Fruit fly (Drosophila melanogaster) whole organism, pupa: Measurements from ENCODE around the gene CG11726.

ENCODE experiments used
- CG10348 ChIP-seq: fragments of 200-800 bp; sonication (Bioruptor generic); IDR thresholded peaks from 2 replicates; pipeline ENCODE4 v1.3.6; 2022; ENCODE audit warnings: missing biosample characterization, missing genetic modification characterization
- CG12605 ChIP-seq: fragments of 200-800 bp; sonication (Bioruptor generic); IDR thresholded peaks from 2 replicates; pipeline ENCODE4 v1.3.6; 2022; ENCODE audit warnings: missing biosample characterization, missing genetic modification characterization
- CG13204 ChIP-seq: fragments of 200-800 bp; sonication (Bioruptor generic); optimal IDR thresholded peaks from 2 replicates; lab custom pipeline; 2018; ENCODE audit warnings: missing biosample characterization, mild to moderate bottlenecking, missing genetic modification characterization, moderate library complexity
- CG14655 ChIP-seq: fragments of 200-800 bp; sonication (Bioruptor generic); optimal IDR thresholded peaks from 3 replicates; lab custom pipeline; 2017; ENCODE audit warnings: mild to moderate bottlenecking, missing biosample characterization, missing genetic modification reagents, missing genetic modification characterization
- CG15710 ChIP-seq: fragments of 200-800 bp; sonication (Bioruptor generic); optimal IDR thresholded peaks from 2 replicates; lab custom pipeline; 2018; ENCODE audit warnings: missing biosample characterization, mild to moderate bottlenecking, missing genetic modification characterization, moderate library complexity
- CG17806 ChIP-seq: fragments of 200-800 bp; sonication (Bioruptor generic); optimal IDR thresholded peaks from 2 replicates; lab custom pipeline; 2018; ENCODE audit warnings: missing biosample characterization, mild to moderate bottlenecking, missing genetic modification characterization, moderate library complexity
- CG32121 ChIP-seq: fragments of 200-800 bp; sonication (Bioruptor generic); IDR thresholded peaks from 2 replicates; pipeline ENCODE4 v1.3.6; 2022; ENCODE audit warnings: missing biosample characterization, missing genetic modification characterization
- CG34367 ChIP-seq: fragments of 200-800 bp; sonication (Bioruptor generic); optimal IDR thresholded peaks from 2 replicates; lab custom pipeline; 2018; ENCODE audit warnings: missing biosample characterization, mild to moderate bottlenecking, missing genetic modification characterization
- CG4496 ChIP-seq: fragments of 200-800 bp; sonication (Bioruptor generic); IDR thresholded peaks from 3 replicates; pipeline ENCODE4 v1.3.6; 2022; ENCODE audit warnings: missing biosample characterization, missing genetic modification characterization
- CG8159 ChIP-seq: fragments of 200-800 bp; sonication (Bioruptor generic); optimal IDR thresholded peaks from 3 replicates; lab custom pipeline; 2018; ENCODE audit warnings: missing biosample characterization, mild to moderate bottlenecking, missing genetic modification characterization, moderate library complexity
- CG8301 ChIP-seq: fragments of 200-800 bp; sonication (Bioruptor generic); optimal IDR thresholded peaks from 2 replicates; lab custom pipeline; 2018; ENCODE audit warnings: missing biosample characterization, mild to moderate bottlenecking, missing genetic modification characterization
- CG9948 ChIP-seq: fragments of 200-800 bp; sonication (Bioruptor generic); optimal IDR thresholded peaks from 2 replicates; lab custom pipeline; 2018; ENCODE audit warnings: missing biosample characterization, mild to moderate bottlenecking, missing genetic modification characterization, moderate library complexity
- D1 ChIP-seq: fragments of 200-800 bp; sonication (Bioruptor generic); optimal IDR thresholded peaks from 2 replicates; lab custom pipeline; 2018; ENCODE audit warnings: missing biosample characterization, mild to moderate bottlenecking, missing genetic modification characterization, moderate library complexity
- EcR ChIP-seq: fragments of 200-800 bp; sonication (Bioruptor generic); optimal IDR thresholded peaks from 3 replicates; lab custom pipeline; 2019; ENCODE audit warnings: missing biosample characterization, missing genetic modification characterization, mild to moderate bottlenecking, moderate library complexity, missing genetic modification reagents
- Ets98B ChIP-seq: fragments of 200-800 bp; sonication (Bioruptor generic); IDR thresholded peaks from 2 replicates; pipeline ENCODE4 v1.3.6; 2022; ENCODE audit warnings: missing biosample characterization, missing genetic modification characterization
- Pif1A ChIP-seq: fragments of 200-800 bp; sonication (Bioruptor generic); optimal IDR thresholded peaks from 3 replicates; lab custom pipeline; 2016; ENCODE audit warnings: missing biosample characterization, missing genetic modification characterization
- Pif1B ChIP-seq: fragments of 200-800 bp; sonication (Bioruptor generic); optimal IDR thresholded peaks from 3 replicates; lab custom pipeline; 2016; ENCODE audit warnings: missing biosample characterization, missing genetic modification characterization
- Snoo ChIP-seq: fragments of 200-800 bp; sonication (Bioruptor generic); optimal IDR thresholded peaks from 3 replicates; lab custom pipeline; 2017; ENCODE audit warnings: missing biosample characterization, mild to moderate bottlenecking, missing genetic modification characterization, inconsistent platforms
- fd96Ca ChIP-seq: fragments of 200-800 bp; sonication (Bioruptor generic); IDR thresholded peaks from 3 replicates; pipeline ENCODE4 v1.3.6; 2022; ENCODE audit warnings: missing biosample characterization, missing genetic modification characterization
- gl ChIP-seq: fragments of 200-800 bp; sonication (Bioruptor generic); optimal IDR thresholded peaks from 2 replicates; lab custom pipeline; 2018; ENCODE audit warnings: missing biosample characterization, mild to moderate bottlenecking, missing genetic modification characterization
- rn ChIP-seq: fragments of 200-800 bp; sonication (Bioruptor generic); IDR thresholded peaks from 2 replicates; pipeline ENCODE4 v1.3.6; 2022; ENCODE audit warnings: missing biosample characterization, missing genetic modification characterization

Gene CG11726

dm6 chr3L:11421905-11422304, 27.4 kb downstream of the CG11726 start:
- TF ChIP-seq CG10348 (no peak), CG32121 (GFP tag; lab: Robert Waterston, UW) (no peak), Pif1A (no peak)

DNA sequence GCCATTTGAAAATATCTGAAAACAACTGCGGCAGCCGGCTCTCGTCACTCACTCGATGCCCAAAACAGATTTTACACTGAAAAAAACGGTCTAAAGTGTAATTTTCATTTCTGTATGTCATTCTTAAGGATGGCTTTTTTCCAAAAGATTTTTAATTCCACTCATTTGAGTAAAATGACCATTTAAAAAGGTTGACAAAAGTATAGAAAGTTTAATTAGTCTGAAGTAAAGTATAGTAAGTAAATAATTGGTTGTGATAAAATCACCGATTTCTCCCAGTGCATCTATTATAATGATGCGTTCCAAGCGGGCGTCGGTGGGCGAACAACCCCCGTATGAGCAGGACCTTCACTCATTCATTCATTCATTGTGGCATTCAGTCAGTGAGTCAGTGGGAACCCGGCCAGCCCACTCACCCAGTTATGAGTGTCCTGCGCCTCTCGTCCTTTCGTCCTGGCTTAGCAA, 27.9 kb downstream of the CG11726 start:
- TF ChIP-seq CG15710 (tag; lab: Kevin White, UChicago): no peak
- peak; percentile 47 for TF ChIP-seq CG8159 (tag; lab: Kevin White, UChicago)
- TF ChIP-seq CG9948 (tag; lab: Kevin White, UChicago): peak; percentile 3
- TF ChIP-seq Snoo (tag; lab: Kevin White, UChicago): peak; percentile 15
- no peak for TF ChIP-seq CG4496 (GFP tag; lab: Robert Waterston, UW)
- no peak for TF ChIP-seq CG32121 (GFP tag; lab: Robert Waterston, UW)
- TF ChIP-seq CG17806 (tag; lab: Kevin White, UChicago): peak; percentile 18
- no peak for TF ChIP-seq EcR (GFP tag; lab: Kevin White, UChicago)
- no peak for TF ChIP-seq CG12605 (GFP tag; lab: Robert Waterston, UW)

- TF ChIP-seq CG13204 (GFP tag; lab: Kevin White, UChicago) (no peak), Pif1A (no peak), D1 (tag; lab: Kevin White, UChicago) (no peak), gl (tag; lab: Kevin White, UChicago) (no peak), CG34367 (no peak), CG14655 (GFP tag; lab: Kevin White, UChicago) (no peak), rn (GFP tag; lab: Robert Waterston, UW) (no peak), CG12605 (GFP tag; lab: Robert Waterston, UW) (no peak), fd96Ca (no peak), Snoo (tag; lab: Kevin White, UChicago) (no peak), CG32121 (GFP tag; lab: Robert Waterston, UW) (no peak), EcR (GFP tag; lab: Kevin White, UChicago) (no peak)
Measured at dm6 chr3L:11424858-11425257, 30.4 kb downstream of the CG11726 start, which contains the start of gene CG7560. TSS of gene CG7560 (plus strand) at chr3L:11425158.

- peak; percentile 58 for TF ChIP-seq CG12605 (GFP tag; lab: Robert Waterston, UW)
- TF ChIP-seq CG14655 (GFP tag; lab: Kevin White, UChicago): no peak
- no peak for TF ChIP-seq EcR (GFP tag; lab: Kevin White, UChicago)
- TF ChIP-seq CG32121 (GFP tag; lab: Robert Waterston, UW): no peak
- no peak for TF ChIP-seq CG8159 (tag; lab: Kevin White, UChicago)
- TF ChIP-seq CG9948 (tag; lab: Kevin White, UChicago): no peak
- peak; percentile 4 for TF ChIP-seq Pif1A
- no peak for TF ChIP-seq CG13204 (GFP tag; lab: Kevin White, UChicago)
- peak; percentile 14 for TF ChIP-seq Pif1B (GFP tag; lab: Kevin White, UChicago)
Measured at dm6 chr3L:11428390-11428789, 33.9 kb downstream of the CG11726 start.

- TF ChIP-seq CG4496 (GFP tag; lab: Robert Waterston, UW) (no peak), CG9948 (tag; lab: Kevin White, UChicago) (peak; percentile 37), CG32121 (GFP tag; lab: Robert Waterston, UW) (peak; percentile 46), Pif1A (peak; percentile 6), D1 (tag; lab: Kevin White, UChicago) (no peak), Snoo (tag; lab: Kevin White, UChicago) (no peak), Pif1B (GFP tag; lab: Kevin White, UChicago) (no peak), Ets98B (GFP tag; lab: Robert Waterston, UW) (peak; percentile 5; the same call in 1 of the 2 replicates), CG8159 (tag; lab: Kevin White, UChicago) (peak; percentile 53), gl (tag; lab: Kevin White, UChicago) (no peak), CG8301 (tag; lab: Kevin White, UChicago) (peak; percentile 63), rn (GFP tag; lab: Robert Waterston, UW) (no peak), CG13204 (GFP tag; lab: Kevin White, UChicago) (no peak), CG12605 (GFP tag; lab: Robert Waterston, UW) (no peak), CG15710 (tag; lab: Kevin White, UChicago) (peak; percentile 35), CG14655 (GFP tag; lab: Kevin White, UChicago) (peak; percentile 70), CG17806 (tag; lab: Kevin White, UChicago) (peak; percentile 25), EcR (GFP tag; lab: Kevin White, UChicago) (no peak), fd96Ca (no peak), CG34367 (peak; percentile 26), CG10348 (0 out of 2 replicates have a peak, but pooled peaks have one; percentile 36)
Measured at dm6 chr3L:11429695-11430094, 35.2 kb downstream of the CG11726 start.

- TF ChIP-seq CG8301 (tag; lab: Kevin White, UChicago): peak; percentile 82
- TF ChIP-seq CG9948 (tag; lab: Kevin White, UChicago): peak; percentile 81
- TF ChIP-seq CG17806 (tag; lab: Kevin White, UChicago): peak; percentile 87
- TF ChIP-seq Pif1A: peak; percentile 94
- TF ChIP-seq gl (tag; lab: Kevin White, UChicago): peak; percentile 81
- peak; percentile 95 for TF ChIP-seq CG32121 (GFP tag; lab: Robert Waterston, UW)
- TF ChIP-seq CG15710 (tag; lab: Kevin White, UChicago): peak; percentile 94
- peak; percentile 95 for TF ChIP-seq CG4496 (GFP tag; lab: Robert Waterston, UW)
- peak; percentile 93 for TF ChIP-seq CG10348
- peak; percentile 89 for TF ChIP-seq Pif1B (GFP tag; lab: Kevin White, UChicago)
- peak; percentile 88 for TF ChIP-seq CG12605 (GFP tag; lab: Robert Waterston, UW)
- TF ChIP-seq D1 (tag; lab: Kevin White, UChicago): peak; percentile 69
- peak; percentile 87 for TF ChIP-seq rn (GFP tag; lab: Robert Waterston, UW)
- TF ChIP-seq CG8159 (tag; lab: Kevin White, UChicago): peak; percentile 89
- peak; percentile 96 for TF ChIP-seq Ets98B (GFP tag; lab: Robert Waterston, UW)
- TF ChIP-seq EcR (GFP tag; lab: Kevin White, UChicago): peak; percentile 49
- peak; percentile 94 for TF ChIP-seq CG34367
- peak; percentile 87 for TF ChIP-seq CG13204 (GFP tag; lab: Kevin White, UChicago)
- peak; percentile 81 for TF ChIP-seq CG14655 (GFP tag; lab: Kevin White, UChicago)
- TF ChIP-seq Snoo (tag; lab: Kevin White, UChicago): peak; percentile 95
- peak; percentile 97 for TF ChIP-seq fd96Ca
Measured at dm6 chr3L:11431251-11431925, 36.9 kb downstream of the CG11726 start.
